Worm (Caenorhabditis elegans): Measurements from ENCODE around the gene irld-21.
A peak's percentile ranks its signal among the peaks of the same experiment; 100 is the strongest.

Gene irld-21

DNA sequence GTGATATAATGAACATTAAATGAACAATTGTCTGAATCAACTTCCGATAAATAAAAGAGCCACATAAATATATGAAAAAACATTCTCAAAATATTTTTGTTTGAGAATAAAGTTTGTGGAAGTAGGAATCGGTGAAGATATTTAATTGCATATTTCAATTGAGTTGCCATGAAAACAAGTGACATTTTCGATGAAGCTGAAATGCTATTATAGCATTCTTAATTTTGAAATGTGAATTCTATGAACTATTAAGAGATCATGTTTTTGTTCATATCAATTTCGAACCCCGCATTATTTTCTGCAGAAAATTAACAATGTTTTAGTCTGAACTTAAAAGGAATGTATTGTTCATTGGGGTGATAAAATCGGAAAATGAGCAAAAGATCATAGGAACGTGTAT, at the start of gene irld-21:
Gene irld-21 (minus strand): TSS at position 101 of the 400 bp plus-strand sequence.
- no peak for TF ChIP-seq lin-11 (tag; optimal IDR thresholded peaks at IDR 0.05)
- no peak for TF ChIP-seq nhr-77 (tag; optimal IDR thresholded peaks at IDR 0.05)
- TF ChIP-seq skn-1 (tag; optimal IDR thresholded peaks at IDR 0.05) = no peak
- no peak for TF ChIP-seq ceh-82 (tag; optimal IDR thresholded peaks at IDR 0.05)
- TF ChIP-seq ztf-4 (tag; optimal IDR thresholded peaks at IDR 0.05) = no peak
- TF ChIP-seq nhr-6 (tag; optimal IDR thresholded peaks at IDR 0.05) = no peak
- no peak for TF ChIP-seq ztf-11 (tag; optimal IDR thresholded peaks at IDR 0.05)
- TF ChIP-seq fos-1 (tag; optimal IDR thresholded peaks at IDR 0.05) = no peak
- no peak for TF ChIP-seq lsy-2 (tag; optimal IDR thresholded peaks at IDR 0.05)
- TF ChIP-seq elt-1 (tag; optimal IDR thresholded peaks at IDR 0.05) = no peak
- no peak for TF ChIP-seq lin-39 (tag; optimal IDR thresholded peaks at IDR 0.05)
- no peak for TF ChIP-seq R02D3.7 (tag; optimal IDR thresholded peaks at IDR 0.05)
- TF ChIP-seq elt-3 (tag; optimal IDR thresholded peaks at IDR 0.05) = no peak
- TF ChIP-seq nhr-23 (tag; optimal IDR thresholded peaks at IDR 0.05) = no peak
- TF ChIP-seq peb-1 (tag; optimal IDR thresholded peaks at IDR 0.05) = no peak

DNA sequence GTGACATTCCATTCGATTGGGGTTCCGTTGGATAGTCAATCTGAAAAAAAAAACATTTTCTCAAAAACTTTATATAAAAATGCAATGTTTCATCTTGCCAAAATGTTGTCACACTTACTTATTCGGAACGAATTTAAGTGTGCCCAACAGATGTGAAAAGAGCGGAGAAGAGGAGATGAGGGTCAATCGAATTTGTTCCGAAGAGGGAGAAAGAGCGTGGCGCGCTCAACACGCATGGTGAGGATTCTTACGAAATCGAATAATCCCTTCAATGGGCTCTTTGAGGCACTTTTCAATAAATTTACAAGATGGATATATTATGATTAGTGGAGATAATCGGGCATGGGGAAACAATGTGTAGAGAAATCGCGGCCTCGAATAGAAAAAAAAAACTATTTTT, 48.7 kb upstream of the irld-21 start:
- TF ChIP-seq ceh-82 (tag; optimal IDR thresholded peaks at IDR 0.05) = no peak
- no peak for TF ChIP-seq peb-1 (tag; optimal IDR thresholded peaks at IDR 0.05)
- peak; percentile 34 for TF ChIP-seq zag-1 (tag; optimal IDR thresholded peaks at IDR 0.05)
- no peak for TF ChIP-seq aly-2 (tag; optimal IDR thresholded peaks at IDR 0.05)
- TF ChIP-seq R02D3.7 (tag; optimal IDR thresholded peaks at IDR 0.05) = no peak
- no peak for TF ChIP-seq sma-9 (GFP tag; optimal IDR thresholded peaks at IDR 0.05)
- TF ChIP-seq sma-9 (tag; optimal IDR thresholded peaks at IDR 0.05) = no peak

ce11 chrIV:10164086-10164485, 42.0 kb upstream of the irld-21 start:
- no peak for TF ChIP-seq gmeb-1 (tag; optimal IDR thresholded peaks at IDR 0.05)
- no peak for TF ChIP-seq nhr-25 (tag; optimal IDR thresholded peaks at IDR 0.05)
- no peak for TF ChIP-seq ztf-1 (GFP tag; conservative IDR thresholded peaks at IDR 0.05)
- no peak for TF ChIP-seq mbf-1 (tag; optimal IDR thresholded peaks at IDR 0.05)

ce11 chrIV:10161706-10162105, 39.6 kb upstream of the irld-21 start, which contains the start of gene pps-1:
TSS of gene pps-1 (plus strand) at chrIV:10162006.
- TF ChIP-seq nhr-25 (tag; optimal IDR thresholded peaks at IDR 0.05) (no peak), fos-1 (tag; optimal IDR thresholded peaks at IDR 0.05) (no peak), C34F6.9 (tag; optimal IDR thresholded peaks at IDR 0.05) (no peak), nhr-10 (tag; optimal IDR thresholded peaks at IDR 0.05) (no peak), zag-1 (tag; optimal IDR thresholded peaks at IDR 0.05) (no peak), skn-1 (tag; optimal IDR thresholded peaks at IDR 0.05) (no peak), ama-1 (optimal IDR thresholded peaks at IDR 0.05) (no peak), snpc-4 (tag; optimal IDR thresholded peaks at IDR 0.05) (no peak), nhr-237 (tag; optimal IDR thresholded peaks at IDR 0.05) (no peak)

- no peak for TF ChIP-seq ama-1 (optimal IDR thresholded peaks at IDR 0.05)
- no peak for TF ChIP-seq nhr-129 (tag; optimal IDR thresholded peaks at IDR 0.05)
- no peak for TF ChIP-seq nhr-12 (tag; optimal IDR thresholded peaks at IDR 0.05)
- TF ChIP-seq C34F6.9 (tag; optimal IDR thresholded peaks at IDR 0.05) = no peak
- no peak for TF ChIP-seq lin-39 (tag; optimal IDR thresholded peaks at IDR 0.05)
- TF ChIP-seq sem-4 (tag; optimal IDR thresholded peaks at IDR 0.05) = no peak
- no peak for TF ChIP-seq nhr-6 (tag; optimal IDR thresholded peaks at IDR 0.05)
- no peak for TF ChIP-seq skn-1 (tag; optimal IDR thresholded peaks at IDR 0.05)
- no peak for TF ChIP-seq dmd-4 (tag; optimal IDR thresholded peaks at IDR 0.05)
Observed at ce11 chrIV:10157489-10158088, 35.5 kb upstream of the irld-21 start, which contains the start of gene ttr-53. TSS of gene ttr-53 (plus strand) at chrIV:10158038.

DNA sequence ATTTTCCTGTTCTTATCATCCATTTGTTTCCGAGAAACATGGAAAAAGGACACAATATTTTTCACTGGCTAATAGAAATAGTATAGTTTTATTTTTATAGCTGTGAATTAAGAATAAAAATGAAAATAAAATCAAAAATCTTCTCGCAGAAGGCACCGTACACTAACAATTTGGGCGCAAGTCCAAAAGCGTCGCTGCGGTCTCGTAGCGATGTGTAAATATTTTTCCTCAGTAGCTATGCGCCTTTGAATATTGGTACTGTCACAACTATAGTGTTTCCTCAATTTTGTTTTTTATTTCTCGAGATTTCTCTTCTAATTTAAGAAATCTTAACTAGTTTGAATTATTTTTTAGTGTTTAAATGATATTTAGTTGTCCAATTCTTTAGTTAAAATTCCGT, 34.9 kb upstream of the irld-21 start:
- TF ChIP-seq peb-1 (tag; optimal IDR thresholded peaks at IDR 0.05) = no peak
- TF ChIP-seq R02D3.7 (tag; optimal IDR thresholded peaks at IDR 0.05) = no peak
- no peak for TF ChIP-seq nhr-25 (tag; optimal IDR thresholded peaks at IDR 0.05)
- no peak for TF ChIP-seq lin-13 (GFP tag; optimal IDR thresholded peaks at IDR 0.05)
- no peak for TF ChIP-seq aly-2 (tag; optimal IDR thresholded peaks at IDR 0.05)
- no peak for TF ChIP-seq ztf-11 (tag; optimal IDR thresholded peaks at IDR 0.05)
- TF ChIP-seq Y55F3AM.14 (GFP tag; optimal IDR thresholded peaks at IDR 0.05) = no peak
- TF ChIP-seq lsy-2 (tag; optimal IDR thresholded peaks at IDR 0.05) = no peak
- no peak for TF ChIP-seq blmp-1 (tag; optimal IDR thresholded peaks at IDR 0.05; ENCODE audit: insufficient read depth)
- no peak for TF ChIP-seq crh-2 (tag; optimal IDR thresholded peaks at IDR 0.05)
- TF ChIP-seq unc-55 (GFP tag; optimal IDR thresholded peaks at IDR 0.05) = no peak
- no peak for TF ChIP-seq ztf-4 (tag; optimal IDR thresholded peaks at IDR 0.05)
- no peak for TF ChIP-seq nhr-23 (tag; optimal IDR thresholded peaks at IDR 0.05)
- no peak for TF ChIP-seq ZK546.5 (tag; optimal IDR thresholded peaks at IDR 0.05)
- no peak for TF ChIP-seq ceh-82 (tag; optimal IDR thresholded peaks at IDR 0.05)
- no peak for TF ChIP-seq nhr-77 (tag; optimal IDR thresholded peaks at IDR 0.05)
- no peak for TF ChIP-seq nhr-11 (tag; optimal IDR thresholded peaks at IDR 0.05)
- TF ChIP-seq elt-3 (tag; optimal IDR thresholded peaks at IDR 0.05) = no peak
- TF ChIP-seq ceh-16 (tag; optimal IDR thresholded peaks at IDR 0.05) = no peak
